Worm (Caenorhabditis elegans) whole organism, L2 larva: ENCODE data around the gene ins-10.

ENCODE experiments used
- F13H6.1 ChIP-seq: sonication (generic microtip); optimal IDR thresholded peaks from 2 replicates; lab custom pipeline; 2016; ENCODE audit warnings: missing genetic modification characterization, missing compliant biosample characterization
- R02D3.7 ChIP-seq: fragments of 150-350 bp; optimal IDR thresholded peaks from 2 replicates; lab custom pipeline; 2014; ENCODE audit warnings: missing biosample characterization, missing genetic modification characterization
- alr-1 ChIP-seq: fragments of 150-350 bp; optimal IDR thresholded peaks from 2 replicates; lab custom pipeline; 2014; ENCODE audit warnings: missing biosample characterization, missing genetic modification characterization
- lin-11 ChIP-seq: fragments of 150-350 bp; sonication (generic microtip); optimal IDR thresholded peaks from 2 replicates; lab custom pipeline; 2014; ENCODE audit warnings: missing biosample characterization, missing genetic modification characterization, inconsistent platforms, mixed read lengths
- lin-39 ChIP-seq: fragments of 150-350 bp; optimal IDR thresholded peaks from 2 replicates; lab custom pipeline; 2014; ENCODE audit warnings: missing biosample characterization, missing genetic modification reagents, missing genetic modification characterization
- mdl-1 ChIP-seq, 2 experiments: fragments of 150-350 bp in 1 of 2; sonication (generic microtip) in 1 of 2; optimal IDR thresholded peaks; 2 replicates each; lab custom pipeline; 2017; ENCODE audit warnings: missing biosample characterization in 2 of 2, missing genetic modification characterization in 2 of 2
- nhr-10 ChIP-seq: sonication (generic microtip); optimal IDR thresholded peaks from 2 replicates; lab custom pipeline; 2017; ENCODE audit warnings: missing biosample characterization, missing genetic modification characterization
- nhr-77 ChIP-seq: fragments of 150-350 bp; optimal IDR thresholded peaks from 2 replicates; lab custom pipeline; 2014; ENCODE audit warnings: missing biosample characterization, missing genetic modification characterization
- snpc-4 ChIP-seq: fragments of 150-350 bp; optimal IDR thresholded peaks from 2 replicates; lab custom pipeline; 2014; ENCODE audit warnings: missing biosample characterization, missing genetic modification characterization
- unc-62 ChIP-seq: fragments of 150-350 bp; optimal IDR thresholded peaks from 2 replicates; lab custom pipeline; 2014; ENCODE audit warnings: missing biosample characterization, missing genetic modification reagents, missing genetic modification characterization
- ztf-11 ChIP-seq: sonication (generic microtip); optimal IDR thresholded peaks from 2 replicates; lab custom pipeline; 2017; ENCODE audit warnings: missing biosample characterization, missing genetic modification characterization

DNA sequence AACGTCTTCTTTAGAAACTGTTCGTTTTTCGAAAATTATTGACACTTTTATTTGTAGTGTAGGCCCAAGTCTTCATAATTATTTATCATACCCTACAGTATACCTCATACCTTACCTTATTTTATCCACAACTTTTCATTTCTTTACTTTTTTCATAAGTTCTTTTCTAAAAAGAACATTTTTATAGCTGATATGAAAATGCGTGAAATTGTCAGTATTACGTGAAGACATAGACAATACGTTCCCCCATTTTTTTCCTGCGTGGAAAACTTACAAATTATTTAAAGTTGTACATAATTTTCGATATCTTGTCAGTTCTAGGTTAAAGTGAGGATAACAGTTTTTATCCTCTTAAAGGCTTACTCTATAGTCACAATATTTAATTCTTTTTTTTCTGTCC, 36.1 kb downstream of the ins-10 start:
- TF ChIP-seq R02D3.7 (tag; lab: Kevin White, UChicago) = no peak
- no peak for TF ChIP-seq F13H6.1 (tag; lab: Kevin White, UChicago)
- TF ChIP-seq alr-1 = no peak
- TF ChIP-seq nhr-77 (tag; lab: Kevin White, UChicago) = no peak
- TF ChIP-seq unc-62 (GFP tag; lab: Kevin White, UChicago) = no peak
- no peak for TF ChIP-seq lin-11
- TF ChIP-seq mdl-1 (tag; optimal IDR thresholded peaks at IDR 0.05; lab: Kevin White, UChicago) = no peak
- TF ChIP-seq lin-39 = no peak
- no peak for TF ChIP-seq nhr-10 (tag; lab: Kevin White, UChicago)
- TF ChIP-seq snpc-4 (tag; lab: Kevin White, UChicago) = no peak
- no peak for TF ChIP-seq ztf-11 (tag; lab: Kevin White, UChicago)
